Worm (Caenorhabditis elegans): ENCODE measurements around the gene srw-31.

DNA sequence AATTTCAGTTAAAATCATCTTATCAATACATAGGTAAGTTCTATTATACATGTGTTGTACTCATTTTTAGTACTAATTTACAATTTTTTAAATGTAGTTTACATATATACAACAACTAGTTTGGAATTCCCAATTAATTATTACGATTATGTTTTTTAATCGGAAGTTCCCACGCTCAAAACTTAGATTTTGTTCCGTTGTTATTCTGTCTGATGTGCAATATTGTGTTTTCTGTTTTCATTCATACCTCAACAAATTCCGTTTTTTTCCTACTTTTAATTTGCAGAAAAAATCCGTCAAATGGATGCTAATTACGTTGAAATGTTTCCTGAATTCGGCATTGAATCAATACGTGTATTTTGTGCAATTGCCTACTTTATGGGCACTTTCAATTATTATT lies at the start of gene srw-31:
- TF ChIP-seq unc-39 (tag; optimal IDR thresholded peaks at IDR 0.05) (no peak), unc-120 (tag; optimal IDR thresholded peaks at IDR 0.05; ENCODE audit: poor library complexity, severe bottlenecking) (no peak), unc-62 (GFP tag; optimal IDR thresholded peaks at IDR 0.05) (no peak), pha-4 (tag; optimal IDR thresholded peaks at IDR 0.05) (no peak), ztf-11 (tag; optimal IDR thresholded peaks at IDR 0.05) (no peak), ces-1 (GFP tag; optimal IDR thresholded peaks at IDR 0.05) (no peak)

Data from whole organism, mixed stage, embryonic.